Fruit fly (Drosophila melanogaster): Measurements from ENCODE around the gene PK2-R1.

Gene PK2-R1

dm6 chr3R:13366561-13367518 lies 28.7 kb downstream of the PK2-R1 start, which contains the start of gene Elp6:
Gene Elp6, minus strand, starts transcription at chr3R:13366910.
- TF ChIP-seq ci (GFP tag; IDR thresholded peaks at IDR 0.05) (peak; percentile 6; the same call in 1 of the 3 replicates), Mes4 (GFP tag; optimal IDR thresholded peaks at IDR 0.05) (no peak), MESR4 (GFP tag; optimal IDR thresholded peaks at IDR 0.05) (peak; percentile 23), danr (GFP tag; IDR thresholded peaks at IDR 0.05) (0 out of 2 replicates have a peak, but pooled peaks have one; percentile 43), sisA (GFP tag; IDR thresholded peaks at IDR 0.05) (peak; percentile 63; the same call in 1 of the 2 replicates), slbo (GFP tag; IDR thresholded peaks at IDR 0.05) (peak; percentile 88), HLH4C (GFP tag; IDR thresholded peaks at IDR 0.05; ENCODE audit: partially characterized antibody) (no peak), NC2β (GFP tag; optimal IDR thresholded peaks at IDR 0.05) (no peak), Ravus (GFP tag; IDR thresholded peaks at IDR 0.05) (no peak; the same call in 1 of the 2 replicates), CG30403 (GFP tag; optimal IDR thresholded peaks at IDR 0.05) (peak; percentile 87), Atf6 (GFP tag; IDR thresholded peaks at IDR 0.05) (peak; percentile 50; the same call in 1 of the 2 replicates), tap (tag; optimal IDR thresholded peaks at IDR 0.05) (peak; percentile 47), Lhr (GFP tag; optimal IDR thresholded peaks at IDR 0.05) (no peak), CG2889 (GFP tag; IDR thresholded peaks at IDR 0.05) (0 out of 3 replicates have a peak, but pooled peaks have one; percentile 46), nom (GFP tag; optimal IDR thresholded peaks at IDR 0.05) (no peak), hb (GFP tag; IDR thresholded peaks at IDR 0.05; ENCODE audit: partially characterized antibody) (no peak), ac (GFP tag; optimal IDR thresholded peaks at IDR 0.05) (no peak), CG3838 (GFP tag; optimal IDR thresholded peaks at IDR 0.05) (no peak), lbe (GFP tag; optimal IDR thresholded peaks at IDR 0.05) (peak; percentile 26), Usf (GFP tag; optimal IDR thresholded peaks at IDR 0.05) (peak; percentile 37), H2.0 (GFP tag; IDR thresholded peaks at IDR 0.05) (peak; percentile 74), CG17359 (tag; optimal IDR thresholded peaks at IDR 0.05) (peak; percentile 57), Hey (tag; optimal IDR thresholded peaks at IDR 0.05) (no peak), MTF-1 (GFP tag; optimal IDR thresholded peaks at IDR 0.05; ENCODE audit: borderline replicate concordance) (no peak), CG5953 (GFP tag; IDR thresholded peaks at IDR 0.05) (no peak), Sin3A (optimal IDR thresholded peaks at IDR 0.05) (no peak), NC2α (GFP tag; optimal IDR thresholded peaks at IDR 0.05) (no peak), Poxn (GFP tag; IDR thresholded peaks at IDR 0.05) (no peak), Six4 (GFP tag; optimal IDR thresholded peaks at IDR 0.05) (peak; percentile 47), sug (tag; optimal IDR thresholded peaks at IDR 0.05) (peak; percentile 41), grau (tag; optimal IDR thresholded peaks at IDR 0.05) (peak; percentile 71), GATAe (GFP tag; conservative IDR thresholded peaks at IDR 0.05) (no peak), Jarid2 (GFP tag; optimal IDR thresholded peaks at IDR 0.05) (peak; percentile 25), sim (GFP tag; IDR thresholded peaks at IDR 0.05) (no peak), inv (GFP tag; IDR thresholded peaks at IDR 0.05; ENCODE audit: partially characterized antibody) (no peak), CG4328 (GFP tag; optimal IDR thresholded peaks at IDR 0.05) (peak; percentile 24), pzg (GFP tag; optimal IDR thresholded peaks at IDR 0.05) (peak; percentile 46), CG10431 (GFP tag; optimal IDR thresholded peaks at IDR 0.05) (peak; percentile 71), Lim3 (GFP tag; IDR thresholded peaks at IDR 0.05) (no peak), Spps (tag; optimal IDR thresholded peaks at IDR 0.05) (no peak), stc (GFP tag; IDR thresholded peaks at IDR 0.05) (peak; percentile 51), Xbp1 (GFP tag; optimal IDR thresholded peaks at IDR 0.05) (peak; percentile 67), Mrtf (GFP tag; IDR thresholded peaks at IDR 0.05) (peak; percentile 70; the same call in 2 of the 3 replicates), CG18599 (GFP tag; optimal IDR thresholded peaks at IDR 0.05) (peak; percentile 78), Taf1 (GFP tag; IDR thresholded peaks at IDR 0.05) (no peak), mam (GFP tag; optimal IDR thresholded peaks at IDR 0.05) (peak; percentile 63), CG8478 (optimal IDR thresholded peaks at IDR 0.05) (no peak), fd102C (GFP tag; optimal IDR thresholded peaks at IDR 0.05) (no peak), CG42726 (GFP tag; IDR thresholded peaks at IDR 0.05; ENCODE audit: partially characterized antibody) (no peak)

All from whole organism, embryonic.